Worm (Caenorhabditis elegans) whole organism, L1 larva: Measurements from ENCODE around the gene F35D2.3.

Source experiments
- C04F5.9 ChIP-seq: sonication (generic microtip); optimal IDR thresholded peaks from 2 replicates; lab custom pipeline; 2016; ENCODE audit warnings: missing genetic modification characterization, missing compliant biosample characterization
- F16B12.6 ChIP-seq: fragments of 150-350 bp; optimal IDR thresholded peaks from 2 replicates; lab custom pipeline; 2014; ENCODE audit warnings: missing biosample characterization, missing genetic modification characterization
- aly-2 ChIP-seq: fragments of 150-350 bp; optimal IDR thresholded peaks from 2 replicates; lab custom pipeline; 2014; ENCODE audit warnings: missing biosample characterization, missing genetic modification characterization
- blmp-1 ChIP-seq: fragments of 150-350 bp; optimal IDR thresholded peaks from 2 replicates; lab custom pipeline; 2014; ENCODE audit warnings: missing biosample characterization, missing genetic modification characterization
- ceh-63 ChIP-seq: fragments of 200-800 bp; sonication (Bioruptor generic); optimal IDR thresholded peaks from 2 replicates; lab custom pipeline; 2018; ENCODE audit warnings: mild to moderate bottlenecking, missing genetic modification characterization, missing compliant biosample characterization
- ceh-82 ChIP-seq, 3 experiments: fragments of 150-350 bp in 1 of 3; sonication (generic microtip) in 2 of 3; optimal IDR thresholded peaks; 2 replicates each; lab custom pipeline; 2014 to 2017; ENCODE audit warnings: missing biosample characterization in 3 of 3, missing genetic modification characterization in 3 of 3
- ces-1 ChIP-seq: fragments of 150-350 bp; optimal IDR thresholded peaks from 2 replicates; lab custom pipeline; 2014; ENCODE audit warnings: missing biosample characterization, missing genetic modification reagents, missing genetic modification characterization
- dpl-1 ChIP-seq, 3 experiments: fragments of 150-350 bp in 2 of 3; sonication (generic microtip) in 1 of 3; optimal IDR thresholded peaks; 2 replicates each; lab custom pipeline; 2014 to 2017; ENCODE audit warnings: missing biosample characterization in 3 of 3, missing genetic modification characterization in 3 of 3, missing genetic modification reagents in 3 of 3
- dsc-1 ChIP-seq: sonication (generic microtip); optimal IDR thresholded peaks from 2 replicates; lab custom pipeline; 2016; ENCODE audit warnings: mild to moderate bottlenecking, missing genetic modification characterization, missing compliant biosample characterization
- efl-1 ChIP-seq, 4 experiments: fragments of 150-350 bp; optimal IDR thresholded peaks in 3 of 4; peaks in 1 of 4; 1 replicate in 1 of 4; 2 replicates in 3 of 4; lab custom pipeline; 2014; ENCODE audit warnings: missing biosample characterization in 2 of 4, missing genetic modification characterization in 2 of 4, missing genetic modification reagents in 2 of 4
- fkh-4 ChIP-seq: sonication (generic microtip); optimal IDR thresholded peaks from 2 replicates; lab custom pipeline; 2016; ENCODE audit warnings: missing compliant biosample characterization, missing genetic modification characterization, borderline replicate concordance
- fkh-8 ChIP-seq: sonication (generic microtip); optimal IDR thresholded peaks from 2 replicates; lab custom pipeline; 2016; ENCODE audit warnings: mild to moderate bottlenecking, missing genetic modification characterization, missing compliant biosample characterization
- fos-1 ChIP-seq: fragments of 150-350 bp; optimal IDR thresholded peaks from 2 replicates; lab custom pipeline; 2014; ENCODE audit warnings: missing biosample characterization, missing genetic modification characterization
- hpl-2 ChIP-seq: fragments of 150-350 bp; optimal IDR thresholded peaks from 2 replicates; lab custom pipeline; 2014; ENCODE audit warnings: missing biosample characterization, missing genetic modification reagents, missing genetic modification characterization
- jun-1 ChIP-seq: fragments of 150-350 bp; optimal IDR thresholded peaks from 2 replicates; lab custom pipeline; 2014; ENCODE audit warnings: missing biosample characterization, missing genetic modification reagents, missing genetic modification characterization
- lin-13 ChIP-seq: fragments of 150-350 bp; optimal IDR thresholded peaks from 2 replicates; lab custom pipeline; 2014; ENCODE audit warnings: missing biosample characterization, missing genetic modification reagents, missing genetic modification characterization
- mab-9 ChIP-seq: fragments of 200-800 bp; sonication (Bioruptor generic); IDR thresholded peaks from 2 replicates; pipeline ENCODE4 v1.3.6; 2022; ENCODE audit warnings: missing genetic modification reagents, missing genetic modification characterization, missing compliant biosample characterization
- mdl-1 ChIP-seq, 2 experiments: fragments of 150-350 bp; optimal IDR thresholded peaks; 2 replicates each; lab custom pipeline; 2014 to 2017; ENCODE audit warnings: missing biosample characterization in 2 of 2, missing genetic modification characterization in 2 of 2, inconsistent platforms in 1 of 2
- mef-2 ChIP-seq: fragments of 150-350 bp; optimal IDR thresholded peaks from 2 replicates; lab custom pipeline; 2014; ENCODE audit warnings: missing biosample characterization, missing genetic modification characterization
- mep-1 ChIP-seq: fragments of 150-350 bp; optimal IDR thresholded peaks from 2 replicates; lab custom pipeline; 2014; ENCODE audit warnings: missing biosample characterization, missing genetic modification characterization
- nhr-11 ChIP-seq: fragments of 150-350 bp; optimal IDR thresholded peaks from 2 replicates; lab custom pipeline; 2014; ENCODE audit warnings: missing biosample characterization, missing genetic modification characterization
- nhr-19 ChIP-seq: fragments of 200-800 bp; sonication (Bioruptor generic); conservative IDR thresholded peaks from 2 replicates; pipeline ENCODE4 v1.3.6; 2022; ENCODE audit warnings: missing genetic modification characterization, missing compliant biosample characterization
- nhr-20 ChIP-seq: sonication (generic microtip); optimal IDR thresholded peaks from 2 replicates; lab custom pipeline; 2016; ENCODE audit warnings: mild to moderate bottlenecking, missing genetic modification characterization, missing compliant biosample characterization
- nhr-237 ChIP-seq: fragments of 150-350 bp; optimal IDR thresholded peaks from 2 replicates; lab custom pipeline; 2014; ENCODE audit warnings: missing biosample characterization, missing genetic modification characterization
- nhr-28 ChIP-seq: fragments of 150-350 bp; optimal IDR thresholded peaks from 2 replicates; lab custom pipeline; 2014; ENCODE audit warnings: missing biosample characterization, missing genetic modification characterization
- nhr-85 ChIP-seq: sonication (generic microtip); peaks from one replicate; lab custom pipeline; 2016; ENCODE audit warnings: missing genetic modification characterization, inconsistent platforms, missing compliant biosample characterization
- pag-3 ChIP-seq: sonication (generic microtip); optimal IDR thresholded peaks from 2 replicates; lab custom pipeline; 2017; ENCODE audit warnings: missing genetic modification characterization, mild to moderate bottlenecking, missing compliant biosample characterization, antibody characterized with exemption, borderline replicate concordance; ENCODE audit not compliant: insufficient read depth
- pax-3 ChIP-seq: fragments of 200-800 bp; sonication (Bioruptor generic); optimal IDR thresholded peaks from 2 replicates; lab custom pipeline; 2018; ENCODE audit warnings: mild to moderate bottlenecking, missing genetic modification characterization, moderate library complexity, missing compliant biosample characterization
- skn-1 ChIP-seq: fragments of 150-350 bp; optimal IDR thresholded peaks from 2 replicates; lab custom pipeline; 2014; ENCODE audit warnings: missing biosample characterization, missing genetic modification characterization
- sox-4 ChIP-seq: sonication (generic microtip); optimal IDR thresholded peaks from 2 replicates; lab custom pipeline; 2016; ENCODE audit warnings: missing genetic modification characterization, missing compliant biosample characterization
- sup-37 ChIP-seq: fragments of 200-800 bp; sonication (Bioruptor generic); optimal IDR thresholded peaks from 2 replicates; lab custom pipeline; 2018; ENCODE audit warnings: mild to moderate bottlenecking, missing genetic modification characterization, missing compliant biosample characterization
- swsn-7 ChIP-seq: sonication (generic microtip); optimal IDR thresholded peaks from 2 replicates; lab custom pipeline; 2016; ENCODE audit warnings: missing genetic modification characterization, missing compliant biosample characterization
- tlp-1 ChIP-seq: fragments of 150-350 bp; optimal IDR thresholded peaks from 2 replicates; lab custom pipeline; 2014; ENCODE audit warnings: missing biosample characterization, missing genetic modification characterization
- unc-30 ChIP-seq: sonication (generic microtip); optimal IDR thresholded peaks from 2 replicates; lab custom pipeline; 2017; ENCODE audit warnings: missing biosample characterization, missing genetic modification characterization
- unc-62 ChIP-seq: fragments of 150-350 bp; optimal IDR thresholded peaks from 2 replicates; lab custom pipeline; 2014; ENCODE audit warnings: missing biosample characterization, missing genetic modification reagents, missing genetic modification characterization
- vab-15 ChIP-seq: sonication (generic microtip); optimal IDR thresholded peaks from 2 replicates; lab custom pipeline; 2017; ENCODE audit warnings: missing genotype, mild to moderate bottlenecking, missing genetic modification characterization, missing compliant biosample characterization
- ztf-11 ChIP-seq, 2 experiments: sonication (generic microtip); optimal IDR thresholded peaks; 2 replicates each; lab custom pipeline; 2016 to 2017; ENCODE audit warnings: missing genetic modification characterization in 2 of 2, missing biosample characterization in 1 of 2, missing compliant biosample characterization in 1 of 2

Gene F35D2.3

DNA sequence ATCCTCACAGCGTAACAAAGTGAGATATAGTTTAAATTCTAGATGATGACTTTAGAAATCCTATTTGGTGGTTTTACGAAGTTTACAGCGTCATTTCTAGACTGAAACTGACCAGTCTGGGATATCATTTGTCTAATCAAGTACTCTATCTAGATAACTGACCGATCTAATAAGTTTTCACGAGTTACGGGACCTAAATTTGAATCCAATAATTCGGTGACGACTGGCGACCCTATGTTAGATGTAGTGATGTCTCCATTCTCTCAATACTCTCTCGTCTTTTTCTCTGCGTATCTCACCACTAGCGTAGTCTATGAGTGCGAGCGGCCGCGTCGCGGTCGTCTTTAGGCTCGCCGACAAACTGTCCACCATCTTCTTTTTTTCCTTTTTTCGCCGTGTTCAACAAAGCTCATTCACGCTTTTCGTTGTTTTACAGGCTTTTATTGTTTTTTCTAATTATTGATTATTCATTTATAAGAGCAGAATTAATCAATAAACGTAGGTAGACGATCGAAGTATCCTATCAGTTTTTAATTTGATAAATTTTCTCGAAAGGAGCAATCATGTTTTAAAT lies 45.0 kb downstream of the F35D2.3 start (continued):
- TF ChIP-seq fkh-8 (tag; lab: Kevin White, UChicago) (no peak), dpl-1 (GFP tag; optimal IDR thresholded peaks at IDR 0.05; lab: Kevin White, UChicago) (peak in 1 of 3 experiments; percentile 10), vab-15 (tag; lab: Kevin White, UChicago) (no peak), fkh-4 (tag; lab: Kevin White, UChicago) (no peak), C04F5.9 (tag; lab: Kevin White, UChicago) (no peak), pag-3 (tag; lab: Kevin White, UChicago) (no peak), blmp-1 (tag; lab: Kevin White, UChicago) (peak; percentile 29), sox-4 (tag; lab: Kevin White, UChicago) (no peak), sup-37 (no peak), nhr-237 (tag; lab: Kevin White, UChicago) (no peak), ceh-82 (tag; optimal IDR thresholded peaks at IDR 0.05; lab: Kevin White, UChicago) (no peak), nhr-28 (no peak), F16B12.6 (tag; lab: Kevin White, UChicago) (peak; percentile 21), lin-13 (GFP tag; lab: Kevin White, UChicago) (peak; percentile 14), mdl-1 (tag; optimal IDR thresholded peaks at IDR 0.05; lab: Kevin White, UChicago) (no peak)
- TF ChIP-seq, all 84 proteins: peak for 15

DNA sequence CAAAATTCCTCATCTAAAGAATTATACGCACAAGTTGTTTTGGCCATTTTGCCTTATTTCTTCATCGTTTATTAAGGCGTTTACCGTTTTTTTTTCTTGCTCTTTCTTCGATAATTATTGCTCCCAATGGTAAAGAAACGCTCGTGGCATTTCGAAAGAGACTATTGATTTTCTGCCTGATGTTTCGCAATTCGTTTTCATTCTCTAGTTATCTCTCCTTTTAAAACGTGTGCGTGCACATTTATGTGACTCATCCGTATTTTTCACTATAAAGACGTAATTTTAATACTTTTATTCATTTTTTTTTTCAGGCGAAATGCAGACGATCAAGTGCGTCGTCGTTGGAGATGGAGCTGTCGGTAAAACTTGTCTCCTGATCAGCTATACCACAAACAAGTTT lies 45.7 kb downstream of the F35D2.3 start, which contains the start of gene cdc-42:
Gene cdc-42 (plus strand): TSS at position 312 of the 400 bp plus-strand sequence.
- TF ChIP-seq nhr-20 (tag; lab: Kevin White, UChicago) (no peak), sox-4 (tag; lab: Kevin White, UChicago) (no peak), vab-15 (tag; lab: Kevin White, UChicago) (no peak), nhr-11 (tag; lab: Kevin White, UChicago) (no peak), jun-1 (tag; lab: Kevin White, UChicago) (no peak), efl-1 (optimal IDR thresholded peaks at IDR 0.05; lab: Kevin White, UChicago) (no peak), efl-1 (GFP tag; optimal IDR thresholded peaks at IDR 0.05 in 1 of 2; lab: Kevin White, UChicago) (peak in 1 of 2 experiments; percentile 78), mab-9 (GFP tag; lab: Robert Waterston, UW) (no peak), mep-1 (tag; lab: Kevin White, UChicago) (no peak), pax-3 (no peak), dpl-1 (GFP tag; optimal IDR thresholded peaks at IDR 0.05; lab: Kevin White, UChicago) (no peak), hpl-2 (GFP tag; lab: Kevin White, UChicago) (no peak), ces-1 (GFP tag; lab: Kevin White, UChicago) (no peak), nhr-85 (peak; percentile 37), unc-30 (tag; lab: Kevin White, UChicago) (no peak), ztf-11 (tag; optimal IDR thresholded peaks at IDR 0.05; lab: Kevin White, UChicago) (no peak), dsc-1 (tag; lab: Kevin White, UChicago) (no peak), skn-1 (tag; lab: Kevin White, UChicago) (peak; percentile 16), ceh-63 (no peak), nhr-19 (GFP tag; lab: Robert Waterston, UW) (no peak), aly-2 (tag; lab: Kevin White, UChicago) (no peak), swsn-7 (no peak), tlp-1 (tag; lab: Kevin White, UChicago) (no peak), fos-1 (no peak), mef-2 (tag; lab: Kevin White, UChicago) (no peak), unc-62 (GFP tag; lab: Kevin White, UChicago) (no peak)

DNA sequence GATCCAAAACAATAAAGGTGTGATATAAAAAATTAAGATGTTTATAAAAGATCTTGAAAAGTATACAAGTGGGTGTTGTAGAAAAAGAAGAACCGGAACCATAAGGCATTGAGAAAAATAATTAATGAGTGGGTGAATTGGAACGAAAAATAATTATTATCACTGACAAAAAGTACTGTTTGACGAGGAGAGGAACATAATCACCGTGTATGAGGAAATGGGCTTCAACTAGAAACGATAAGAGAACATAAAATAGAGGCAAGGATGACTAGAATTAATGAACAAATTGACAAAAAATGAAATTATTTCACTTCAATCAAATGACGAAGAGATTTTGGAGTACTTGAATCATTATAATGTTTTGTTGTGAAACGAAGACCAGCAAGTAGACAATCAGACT lies 47.8 kb downstream of the F35D2.3 start:
- TF ChIP-seq nhr-20 (tag; lab: Kevin White, UChicago) = no peak
- peak; percentile 6 for TF ChIP-seq mep-1 (tag; lab: Kevin White, UChicago)
- no peak for TF ChIP-seq efl-1 (optimal IDR thresholded peaks at IDR 0.05; lab: Kevin White, UChicago)
- peak in 1 of 2 experiments; percentile 63 for TF ChIP-seq efl-1 (GFP tag; optimal IDR thresholded peaks at IDR 0.05 in 1 of 2; lab: Kevin White, UChicago)
